Worm (Caenorhabditis elegans): ENCODE measurements around the gene che-12.

DNA sequence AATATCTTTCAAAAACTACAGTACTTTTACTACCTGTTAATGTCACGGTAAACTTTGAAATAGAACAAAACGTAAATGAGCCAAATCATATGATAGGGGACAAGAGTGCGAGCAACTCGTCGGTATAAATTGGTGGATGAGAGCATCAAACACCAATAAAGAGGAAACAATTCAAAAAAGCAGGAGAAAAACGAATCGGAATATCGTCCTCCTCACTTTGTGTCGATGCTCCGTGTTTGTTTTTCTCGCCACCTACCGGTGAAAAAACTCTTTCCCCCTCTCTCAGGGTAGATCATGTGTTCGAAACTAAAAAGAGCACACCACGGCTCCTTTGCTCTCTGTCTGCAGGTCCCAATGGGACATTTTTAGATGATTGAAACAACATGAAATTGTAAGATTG is 20.9 kb upstream of the che-12 start:
- TF ChIP-seq ekl-4 (GFP tag; IDR thresholded peaks at IDR 0.05) (no peak), gei-17 (GFP tag; optimal IDR thresholded peaks at IDR 0.05) (no peak), bed-2 (GFP tag; IDR thresholded peaks at IDR 0.05) (no peak), Y53G8AR.9 (GFP tag; conservative IDR thresholded peaks at IDR 0.05) (no peak), dpl-1 (GFP tag; optimal IDR thresholded peaks at IDR 0.05) (no peak)

Measured in whole organism, young adult.